Worm (Caenorhabditis elegans) whole organism, young adult: Measurements from ENCODE around the gene R07E5.7.

Source experiments
- B0019.2 ChIP-seq: fragments of 200-800 bp; sonication (Bioruptor generic); conservative IDR thresholded peaks from 2 replicates; pipeline ENCODE4 v1.3.6; 2022; ENCODE audit warnings: missing genetic modification reagents, missing genetic modification characterization, missing compliant biosample characterization
- B0035.1 ChIP-seq: sonication (generic microtip); optimal IDR thresholded peaks from 2 replicates; lab custom pipeline; 2016; ENCODE audit warnings: missing genetic modification characterization, mild to moderate bottlenecking, missing compliant biosample characterization, missing genotype, missing genetic modification reagents
- C17E4.6 ChIP-seq: fragments of 200-800 bp; sonication (Bioruptor generic); IDR thresholded peaks from 2 replicates; pipeline ENCODE4 v1.3.6; 2022; ENCODE audit warnings: missing genetic modification reagents, missing genetic modification characterization, missing compliant biosample characterization
- D2030.7 ChIP-seq: fragments of 200-800 bp; sonication (Bioruptor generic); IDR thresholded peaks from 2 replicates; pipeline ENCODE4 v1.3.6; 2022; ENCODE audit warnings: missing genetic modification reagents, missing genetic modification characterization, missing compliant biosample characterization
- F39B2.1 ChIP-seq: fragments of 200-800 bp; sonication (Bioruptor generic); IDR thresholded peaks from 2 replicates; pipeline ENCODE4 v1.3.6; 2022; ENCODE audit warnings: missing genetic modification reagents, missing genetic modification characterization, missing compliant biosample characterization
- K11D2.4 ChIP-seq: fragments of 200-800 bp; sonication (Bioruptor generic); IDR thresholded peaks from 2 replicates; pipeline ENCODE4 v1.3.6; 2022; ENCODE audit warnings: missing genetic modification reagents, missing genetic modification characterization, missing compliant biosample characterization
- T07F8.4 ChIP-seq: sonication (generic microtip); optimal IDR thresholded peaks from 2 replicates; lab custom pipeline; 2016; ENCODE audit warnings: mild to moderate bottlenecking, missing genetic modification characterization, moderate library complexity, missing compliant biosample characterization
- Y53G8AR.9 ChIP-seq: fragments of 200-800 bp; sonication (Bioruptor generic); conservative IDR thresholded peaks from 2 replicates; pipeline ENCODE4 v1.3.6; 2022; ENCODE audit warnings: missing genetic modification reagents, missing genetic modification characterization, missing compliant biosample characterization
- Y95B8A.8 ChIP-seq: fragments of 200-800 bp; sonication (Bioruptor generic); IDR thresholded peaks from 2 replicates; pipeline ENCODE4 v1.3.6; 2022; ENCODE audit warnings: missing genetic modification reagents, missing genetic modification characterization, missing compliant biosample characterization
- akir-1 ChIP-seq: fragments of 200-800 bp; sonication (Bioruptor generic); optimal IDR thresholded peaks from 2 replicates; lab custom pipeline; 2018; ENCODE audit warnings: mild to moderate bottlenecking, missing genetic modification characterization, moderate library complexity, missing compliant biosample characterization
- bed-2 ChIP-seq: fragments of 200-800 bp; sonication (Bioruptor generic); IDR thresholded peaks from 2 replicates; pipeline ENCODE4 v1.3.6; 2022; ENCODE audit warnings: missing genetic modification reagents, missing genetic modification characterization, missing compliant biosample characterization
- cebp-1 ChIP-seq, 2 experiments: fragments of 200-800 bp in 1 of 2; sonication (Bioruptor generic) in 1 of 2; sonication (generic microtip) in 1 of 2; IDR thresholded peaks in 1 of 2; optimal IDR thresholded peaks in 1 of 2; 2 replicates each; pipeline versions ENCODE4 v1.3.6 to Lab custom; 2017 to 2022; ENCODE audit warnings: missing compliant biosample characterization in 2 of 2, missing genetic modification characterization in 2 of 2, mild to moderate bottlenecking in 1 of 2, missing genetic modification reagents in 1 of 2, moderate library complexity in 1 of 2
- cebp-2 ChIP-seq: fragments of 200-800 bp; sonication (Bioruptor generic); IDR thresholded peaks from 2 replicates; pipeline ENCODE4 v1.3.6; 2022; ENCODE audit warnings: missing genetic modification characterization, missing compliant biosample characterization
- ceh-100 ChIP-seq: fragments of 200-800 bp; sonication (Bioruptor generic); IDR thresholded peaks from 2 replicates; pipeline ENCODE4 v1.3.6; 2022; ENCODE audit warnings: missing genetic modification reagents, missing genetic modification characterization, missing compliant biosample characterization
- ceh-27 ChIP-seq: fragments of 200-800 bp; sonication (Bioruptor generic); optimal IDR thresholded peaks from 2 replicates; lab custom pipeline; 2018; ENCODE audit warnings: mild to moderate bottlenecking, missing genetic modification characterization, moderate library complexity, missing compliant biosample characterization
- ceh-91 ChIP-seq: fragments of 200-800 bp; sonication (Bioruptor generic); IDR thresholded peaks from 2 replicates; pipeline ENCODE4 v1.3.6; 2022; ENCODE audit warnings: missing genetic modification reagents, missing genetic modification characterization, missing compliant biosample characterization
- chd-7 ChIP-seq: sonication (generic microtip); optimal IDR thresholded peaks from 2 replicates; lab custom pipeline; 2016; ENCODE audit warnings: mild to moderate bottlenecking, missing genetic modification characterization, moderate library complexity, missing compliant biosample characterization
- dpff-1 ChIP-seq: sonication (generic microtip); optimal IDR thresholded peaks from 2 replicates; lab custom pipeline; 2017; ENCODE audit warnings: mild to moderate bottlenecking, missing genetic modification characterization, missing compliant biosample characterization
- efl-1 ChIP-seq: fragments of 150-350 bp; optimal IDR thresholded peaks from 2 replicates; lab custom pipeline; 2014; ENCODE audit warnings: missing biosample characterization, missing genetic modification reagents, missing genetic modification characterization
- egl-18 ChIP-seq: fragments of 200-800 bp; sonication (Bioruptor generic); IDR thresholded peaks from 2 replicates; pipeline ENCODE4 v1.3.6; 2022; ENCODE audit warnings: missing genetic modification reagents, missing genetic modification characterization, missing compliant biosample characterization
- egrh-3 ChIP-seq: fragments of 200-800 bp; sonication (Bioruptor generic); IDR thresholded peaks from 2 replicates; pipeline ENCODE4 v1.3.6; 2022; ENCODE audit warnings: missing genetic modification reagents, missing genetic modification characterization, missing compliant biosample characterization
- ekl-4 ChIP-seq: fragments of 200-800 bp; sonication (Bioruptor generic); IDR thresholded peaks from 2 replicates; pipeline ENCODE4 v1.3.6; 2022; ENCODE audit warnings: missing genetic modification reagents, missing genetic modification characterization, missing compliant biosample characterization
- ets-4 ChIP-seq: fragments of 200-800 bp; sonication (Bioruptor generic); optimal IDR thresholded peaks from 2 replicates; lab custom pipeline; 2018; ENCODE audit warnings: mild to moderate bottlenecking, missing genetic modification characterization, missing compliant biosample characterization
- hlh-26 ChIP-seq: fragments of 200-800 bp; sonication (Bioruptor generic); conservative IDR thresholded peaks from 2 replicates; pipeline ENCODE4 v1.3.6; 2022; ENCODE audit warnings: missing genetic modification reagents, missing genetic modification characterization, missing compliant biosample characterization
- let-526 ChIP-seq: fragments of 200-800 bp; sonication (Bioruptor generic); IDR thresholded peaks from 2 replicates; pipeline ENCODE4 v1.3.6; 2022; ENCODE audit warnings: missing genetic modification reagents, missing genetic modification characterization, missing compliant biosample characterization
- lin-40 ChIP-seq: sonication (generic microtip); optimal IDR thresholded peaks from 2 replicates; lab custom pipeline; 2016; ENCODE audit warnings: missing genetic modification characterization, mild to moderate bottlenecking, missing compliant biosample characterization, missing genotype, missing genetic modification reagents
- lin-54 ChIP-seq: fragments of 200-800 bp; sonication (Bioruptor generic); optimal IDR thresholded peaks from 2 replicates; lab custom pipeline; 2018; ENCODE audit warnings: mild to moderate bottlenecking, missing genetic modification characterization, missing compliant biosample characterization
- lir-1 ChIP-seq: fragments of 200-800 bp; sonication (Bioruptor generic); conservative IDR thresholded peaks from 2 replicates; pipeline ENCODE4 v1.3.6; 2022; ENCODE audit warnings: missing genetic modification reagents, missing genetic modification characterization, missing compliant biosample characterization
- lsy-27 ChIP-seq: sonication (generic microtip); optimal IDR thresholded peaks from 2 replicates; lab custom pipeline; 2017; ENCODE audit warnings: missing genetic modification characterization, mild to moderate bottlenecking, missing compliant biosample characterization, antibody characterized with exemption, missing genotype, borderline replicate concordance; ENCODE audit not compliant: insufficient read depth
- madf-10 ChIP-seq: sonication (generic microtip); optimal IDR thresholded peaks from 2 replicates; lab custom pipeline; 2016; ENCODE audit warnings: mild to moderate bottlenecking, missing genetic modification characterization, missing compliant biosample characterization
- madf-3 ChIP-seq: fragments of 200-800 bp; sonication (Bioruptor generic); IDR thresholded peaks from 2 replicates; pipeline ENCODE4 v1.3.6; 2022; ENCODE audit warnings: missing genetic modification reagents, missing genetic modification characterization, missing compliant biosample characterization
- madf-6 ChIP-seq: fragments of 200-800 bp; sonication (Bioruptor generic); IDR thresholded peaks from 2 replicates; pipeline ENCODE4 v1.3.6; 2022; ENCODE audit warnings: missing genetic modification reagents, missing genetic modification characterization, missing compliant biosample characterization
- nhr-179 ChIP-seq: sonication (generic microtip); optimal IDR thresholded peaks from 2 replicates; lab custom pipeline; 2016; ENCODE audit warnings: mild to moderate bottlenecking, missing genetic modification characterization, missing compliant biosample characterization
- nhr-27 ChIP-seq: fragments of 200-800 bp; sonication (Bioruptor generic); optimal IDR thresholded peaks from 2 replicates; lab custom pipeline; 2018; ENCODE audit warnings: mild to moderate bottlenecking, missing genetic modification characterization, moderate library complexity, missing compliant biosample characterization
- pbrm-1 ChIP-seq: fragments of 200-800 bp; sonication (Bioruptor generic); IDR thresholded peaks from 2 replicates; pipeline ENCODE4 v1.3.6; 2022; ENCODE audit warnings: missing genetic modification reagents, missing genetic modification characterization, missing compliant biosample characterization
- rec-8 ChIP-seq, 2 experiments: sonication (generic microtip); optimal IDR thresholded peaks; 2 replicates each; lab custom pipeline; 2016; ENCODE audit warnings: mild to moderate bottlenecking in 2 of 2, missing genetic modification characterization in 2 of 2, missing genetic modification reagents in 2 of 2, missing genotype in 2 of 2, missing biosample characterization in 1 of 2, missing compliant biosample characterization in 1 of 2, moderate library complexity in 1 of 2
- sea-2 ChIP-seq: fragments of 200-800 bp; sonication (Bioruptor generic); IDR thresholded peaks from 2 replicates; pipeline ENCODE4 v1.3.6; 2022; ENCODE audit warnings: missing genetic modification characterization, missing compliant biosample characterization
- snpc-1.1 ChIP-seq: sonication (generic microtip); optimal IDR thresholded peaks from 2 replicates; lab custom pipeline; 2017; ENCODE audit warnings: missing genetic modification characterization, mild to moderate bottlenecking, missing compliant biosample characterization, antibody characterized with exemption, moderate library complexity, missing genotype, missing genetic modification reagents; ENCODE audit not compliant: insufficient read depth
- snpc-1.3 ChIP-seq: sonication (generic microtip); optimal IDR thresholded peaks from 2 replicates; lab custom pipeline; 2017; ENCODE audit warnings: missing genetic modification characterization, mild to moderate bottlenecking, missing compliant biosample characterization, antibody characterized with exemption, moderate library complexity, missing genotype, missing genetic modification reagents; ENCODE audit not compliant: insufficient read depth
- somi-1 ChIP-seq: fragments of 200-800 bp; sonication (Bioruptor generic); optimal IDR thresholded peaks from 2 replicates; lab custom pipeline; 2018; ENCODE audit warnings: mild to moderate bottlenecking, missing genetic modification characterization, missing compliant biosample characterization
- tbx-9 ChIP-seq: sonication (generic microtip); optimal IDR thresholded peaks from 2 replicates; lab custom pipeline; 2016; ENCODE audit warnings: borderline replicate concordance, missing genetic modification characterization, inconsistent platforms, missing compliant biosample characterization
- ztf-22 ChIP-seq: fragments of 200-800 bp; sonication (Bioruptor generic); optimal IDR thresholded peaks from 2 replicates; lab custom pipeline; 2018; ENCODE audit warnings: mild to moderate bottlenecking, missing genetic modification characterization, moderate library complexity, missing compliant biosample characterization
- ztf-25 ChIP-seq: fragments of 200-800 bp; sonication (Bioruptor generic); IDR thresholded peaks from 2 replicates; pipeline ENCODE4 v1.3.6; 2022; ENCODE audit warnings: missing genetic modification reagents, missing genetic modification characterization, missing compliant biosample characterization
- ztf-28 ChIP-seq: fragments of 200-800 bp; sonication (Bioruptor generic); IDR thresholded peaks from 2 replicates; pipeline ENCODE4 v1.3.6; 2022; ENCODE audit warnings: missing genetic modification reagents, missing genetic modification characterization, missing compliant biosample characterization
- ztf-3 ChIP-seq: fragments of 200-800 bp; sonication (Bioruptor generic); optimal IDR thresholded peaks from 2 replicates; lab custom pipeline; 2018; ENCODE audit warnings: mild to moderate bottlenecking, missing genetic modification characterization, missing compliant biosample characterization

Gene R07E5.7

ce11 chrIII:4419117-4419978 is at the start of gene R07E5.7, which contains the start of gene cku-80 (continued):
- TF ChIP-seq pbrm-1 (GFP tag; lab: Robert Waterston, UW) (peak; percentile 46; the same call in 1 of the 2 replicates), ekl-4 (GFP tag; lab: Robert Waterston, UW) (peak; percentile 11; the same call in 1 of the 2 replicates), rec-8 (tag; optimal IDR thresholded peaks at IDR 0.05; lab: Kevin White, UChicago) (no peak), K11D2.4 (no peak), akir-1 (GFP tag; lab: Kevin White, UChicago) (no peak), madf-3 (GFP tag; lab: Robert Waterston, UW) (no peak), ztf-22 (GFP tag; lab: Kevin White, UChicago) (no peak), snpc-1.1 (tag; lab: Kevin White, UChicago) (peak; percentile 33), nhr-179 (tag; lab: Kevin White, UChicago) (no peak), ets-4 (GFP tag; lab: Kevin White, UChicago) (no peak), Y95B8A.8 (GFP tag; lab: Robert Waterston, UW) (no peak), Y53G8AR.9 (no peak), ceh-100 (GFP tag; lab: Robert Waterston, UW) (no peak), lir-1 (GFP tag; lab: Robert Waterston, UW) (no peak), bed-2 (GFP tag; lab: Robert Waterston, UW) (no peak), dpff-1 (no peak), T07F8.4 (tag; lab: Kevin White, UChicago) (no peak), somi-1 (no peak), madf-6 (GFP tag; lab: Robert Waterston, UW) (peak; percentile 62; the same call in 1 of the 2 replicates), cebp-1 (GFP tag; IDR thresholded peaks at IDR 0.05; lab: Robert Waterston, UW) (peak; percentile 71), cebp-1 (tag; optimal IDR thresholded peaks at IDR 0.05; lab: Kevin White, UChicago) (peak; percentile 94), ztf-3 (GFP tag; lab: Kevin White, UChicago) (no peak), ztf-25 (GFP tag; lab: Robert Waterston, UW) (no peak), tbx-9 (no peak), egrh-3 (GFP tag; lab: Robert Waterston, UW) (no peak), lin-40 (tag; lab: Kevin White, UChicago) (peak; percentile 28), efl-1 (GFP tag; lab: Kevin White, UChicago) (peak; percentile 69), ztf-28 (GFP tag; lab: Robert Waterston, UW) (no peak), lsy-27 (tag; lab: Kevin White, UChicago) (no peak), chd-7 (no peak), D2030.7 (GFP tag; lab: Robert Waterston, UW) (no peak), hlh-26 (GFP tag; lab: Robert Waterston, UW) (no peak), let-526 (GFP tag; lab: Robert Waterston, UW) (no peak), cebp-2 (GFP tag; lab: Robert Waterston, UW) (no peak), sea-2 (GFP tag; lab: Robert Waterston, UW) (no peak), egl-18 (GFP tag; lab: Robert Waterston, UW) (no peak), F39B2.1 (GFP tag; lab: Robert Waterston, UW) (no peak), B0019.2 (no peak), madf-10 (tag; lab: Kevin White, UChicago) (no peak), B0035.1 (tag; lab: Kevin White, UChicago) (no peak), ceh-91 (GFP tag; lab: Robert Waterston, UW) (no peak), ceh-27 (peak; percentile 23), lin-54 (GFP tag; lab: Kevin White, UChicago) (peak; percentile 79), snpc-1.3 (tag; lab: Kevin White, UChicago) (no peak), C17E4.6 (no peak), nhr-27 (tag; lab: Kevin White, UChicago) (no peak)
